Fruit fly (Drosophila melanogaster) whole organism, embryonic: Measurements from ENCODE around the gene CG14805.
A peak's percentile ranks its signal among the peaks of the same experiment; 100 is the strongest.

Experiments
- CG1024 ChIP-seq: fragments of 200-800 bp; sonication (Bioruptor generic); IDR thresholded peaks from 2 replicates; pipeline ENCODE4 v1.3.6; 2022; ENCODE audit warnings: missing biosample characterization, missing genetic modification characterization
- CG10431 ChIP-seq: fragments of 200-800 bp; sonication (Bioruptor generic); optimal IDR thresholded peaks from 3 replicates; lab custom pipeline; 2018; ENCODE audit warnings: missing biosample characterization, mild to moderate bottlenecking, missing genetic modification characterization
- CG10959 ChIP-seq: fragments of 200-800 bp; sonication (Bioruptor generic); IDR thresholded peaks from 2 replicates; pipeline ENCODE4 v1.3.6; 2022; ENCODE audit warnings: missing biosample characterization, missing genetic modification characterization
- CG11247 ChIP-seq: fragments of 200-800 bp; sonication (Bioruptor generic); IDR thresholded peaks from 2 replicates; pipeline ENCODE4 v1.3.6; 2022; ENCODE audit warnings: missing biosample characterization, missing genetic modification characterization
- CG11504 ChIP-seq: fragments of 200-800 bp; sonication (Bioruptor generic); optimal IDR thresholded peaks from 3 replicates; lab custom pipeline; 2019; ENCODE audit warnings: missing biosample characterization, mild to moderate bottlenecking, missing genetic modification characterization, moderate library complexity
- CG13123 ChIP-seq: fragments of 200-800 bp; sonication (Bioruptor generic); optimal IDR thresholded peaks from 2 replicates; lab custom pipeline; 2016; ENCODE audit warnings: missing biosample characterization, missing genetic modification characterization
- CG14965 ChIP-seq: fragments of 200-800 bp; sonication (Bioruptor generic); optimal IDR thresholded peaks from 2 replicates; lab custom pipeline; 2016; ENCODE audit warnings: missing biosample characterization, missing genetic modification characterization, borderline replicate concordance
- CG1602 ChIP-seq: fragments of 200-800 bp; sonication (Bioruptor generic); optimal IDR thresholded peaks from 3 replicates; lab custom pipeline; 2016; ENCODE audit warnings: missing biosample characterization, missing genetic modification characterization
- CG16779 ChIP-seq: fragments of 200-800 bp; sonication (Bioruptor generic); IDR thresholded peaks from 2 replicates; pipeline ENCODE4 v1.3.6; 2022; ENCODE audit warnings: missing biosample characterization, missing genetic modification characterization
- CG17328 ChIP-seq: fragments of 200-800 bp; sonication (Bioruptor generic); IDR thresholded peaks from 2 replicates; pipeline ENCODE4 v1.3.6; 2022; ENCODE audit warnings: missing biosample characterization, missing genetic modification characterization
- CG17359 ChIP-seq: fragments of 200-800 bp; sonication (Bioruptor generic); optimal IDR thresholded peaks from 3 replicates; lab custom pipeline; 2018; ENCODE audit warnings: missing biosample characterization, mild to moderate bottlenecking, missing genetic modification characterization, moderate library complexity
- CG17568 ChIP-seq: fragments of 200-800 bp; sonication (Bioruptor generic); optimal IDR thresholded peaks from 2 replicates; lab custom pipeline; 2018; ENCODE audit warnings: missing biosample characterization, mild to moderate bottlenecking, missing genetic modification characterization, moderate library complexity
- CG2116 ChIP-seq: fragments of 200-800 bp; sonication (Bioruptor generic); optimal IDR thresholded peaks from 3 replicates; lab custom pipeline; 2018; ENCODE audit warnings: missing biosample characterization, mild to moderate bottlenecking, missing genetic modification characterization
- CG34422 ChIP-seq: fragments of 200-800 bp; sonication (Bioruptor generic); IDR thresholded peaks from 3 replicates; pipeline ENCODE4 v1.3.6; 2022; ENCODE audit warnings: missing biosample characterization, missing genetic modification characterization
- CG3726 ChIP-seq: fragments of 200-800 bp; sonication (Bioruptor generic); IDR thresholded peaks from 3 replicates; pipeline ENCODE4, ENCODE4 v1.3.6; 2022; ENCODE audit warnings: missing biosample characterization, missing genetic modification characterization
- CG4282 ChIP-seq: fragments of 200-800 bp; sonication (Bioruptor generic); optimal IDR thresholded peaks from 2 replicates; lab custom pipeline; 2016; ENCODE audit warnings: missing biosample characterization, missing genetic modification characterization
- CG6854 ChIP-seq: fragments of 200-800 bp; sonication (Bioruptor generic); optimal IDR thresholded peaks from 3 replicates; lab custom pipeline; 2017; ENCODE audit warnings: missing biosample characterization, mild to moderate bottlenecking, missing genetic modification characterization
- CG7556 ChIP-seq: fragments of 200-800 bp; sonication (Bioruptor generic); optimal IDR thresholded peaks from 2 replicates; lab custom pipeline; 2017; ENCODE audit warnings: missing biosample characterization, mild to moderate bottlenecking, missing genetic modification characterization
- CG7786 ChIP-seq: fragments of 200-800 bp; sonication (Bioruptor generic); optimal IDR thresholded peaks from 2 replicates; lab custom pipeline; 2016; ENCODE audit warnings: missing biosample characterization, missing genetic modification characterization
- CG8281 ChIP-seq: fragments of 200-800 bp; sonication (Bioruptor generic); optimal IDR thresholded peaks from 2 replicates; lab custom pipeline; 2018; ENCODE audit warnings: missing biosample characterization, mild to moderate bottlenecking, missing genetic modification characterization, moderate library complexity
- D19B ChIP-seq: fragments of 200-800 bp; sonication (Bioruptor generic); optimal IDR thresholded peaks from 2 replicates; lab custom pipeline; 2017; ENCODE audit warnings: missing biosample characterization, mild to moderate bottlenecking, missing genetic modification characterization
- Elba2 ChIP-seq: fragments of 200-800 bp; sonication (Bioruptor generic); optimal IDR thresholded peaks from 3 replicates; lab custom pipeline; 2016; ENCODE audit warnings: missing biosample characterization, missing genetic modification characterization
- Fer1 ChIP-seq: fragments of 200-800 bp; sonication (Bioruptor generic); optimal IDR thresholded peaks from 2 replicates; lab custom pipeline; 2017; ENCODE audit warnings: missing biosample characterization, mild to moderate bottlenecking, missing genetic modification characterization
- HLHmδ ChIP-seq: fragments of 200-800 bp; sonication (Bioruptor generic); optimal IDR thresholded peaks from 2 replicates; lab custom pipeline; 2018; ENCODE audit warnings: missing biosample characterization, mild to moderate bottlenecking, missing genetic modification characterization, moderate library complexity
- Kr ChIP-seq: fragments of 200-800 bp; sonication (Bioruptor generic); optimal IDR thresholded peaks from 2 replicates; lab custom pipeline; 2017; ENCODE audit warnings: missing biosample characterization, mild to moderate bottlenecking, missing genetic modification characterization
- MBD-R2 ChIP-seq: fragments of 200-800 bp; sonication (Bioruptor generic); IDR thresholded peaks from 2 replicates; pipeline ENCODE4 v1.3.6; 2022; ENCODE audit warnings: missing biosample characterization, missing genetic modification characterization
- Neu2 ChIP-seq: fragments of 200-800 bp; sonication (Bioruptor generic); optimal IDR thresholded peaks from 3 replicates; lab custom pipeline; 2016; ENCODE audit warnings: missing biosample characterization, missing genetic modification characterization, borderline replicate concordance
- Nf-YB ChIP-seq: fragments of 200-800 bp; sonication (Bioruptor generic); optimal IDR thresholded peaks from 3 replicates; lab custom pipeline; 2019; ENCODE audit warnings: missing biosample characterization, mild to moderate bottlenecking, missing genetic modification characterization, moderate library complexity
- Oli ChIP-seq: fragments of 200-800 bp; sonication (Bioruptor generic); optimal IDR thresholded peaks from 2 replicates; lab custom pipeline; 2018; ENCODE audit warnings: missing biosample characterization, mild to moderate bottlenecking, missing genetic modification characterization, moderate library complexity
- Sox102F ChIP-seq: fragments of 200-800 bp; sonication (Bioruptor generic); optimal IDR thresholded peaks from 2 replicates; lab custom pipeline; 2018; ENCODE audit warnings: missing biosample characterization, mild to moderate bottlenecking, missing genetic modification characterization, moderate library complexity
- Sry-β ChIP-seq: fragments of 200-800 bp; sonication (Bioruptor generic); optimal IDR thresholded peaks from 2 replicates; lab custom pipeline; 2018; ENCODE audit warnings: missing biosample characterization, mild to moderate bottlenecking, missing genetic modification characterization, moderate library complexity
- TFAM ChIP-seq: fragments of 200-800 bp; sonication (Bioruptor generic); optimal IDR thresholded peaks from 2 replicates; lab custom pipeline; 2017; ENCODE audit warnings: missing biosample characterization, missing genetic modification characterization, inconsistent platforms
- bigmax ChIP-seq: fragments of 200-800 bp; sonication (Bioruptor generic); optimal IDR thresholded peaks from 2 replicates; lab custom pipeline; 2018; ENCODE audit warnings: missing biosample characterization, mild to moderate bottlenecking, missing genetic modification characterization
- cato ChIP-seq: fragments of 200-800 bp; sonication (Bioruptor generic); optimal IDR thresholded peaks from 2 replicates; lab custom pipeline; 2016; ENCODE audit warnings: missing biosample characterization, missing genetic modification characterization, borderline replicate concordance
- crc ChIP-seq: fragments of 200-800 bp; sonication (Bioruptor generic); optimal IDR thresholded peaks from 2 replicates; lab custom pipeline; 2016; ENCODE audit warnings: missing biosample characterization, missing genetic modification characterization
- danr ChIP-seq: fragments of 200-800 bp; sonication (Bioruptor generic); IDR thresholded peaks from 2 replicates; pipeline ENCODE4 v1.3.6; 2022; ENCODE audit warnings: missing biosample characterization, missing genetic modification characterization
- disco-r ChIP-seq: fragments of 200-800 bp; sonication (Bioruptor generic); optimal IDR thresholded peaks from 2 replicates; lab custom pipeline; 2016; ENCODE audit warnings: missing biosample characterization, missing genetic modification characterization
- dpn ChIP-seq, 2 experiments: fragments of 200-800 bp; sonication (Bioruptor generic); optimal IDR thresholded peaks; 3 replicates each; lab custom pipeline; 2016; ENCODE audit warnings: missing biosample characterization in 2 of 2, missing genetic modification characterization in 2 of 2
- gsb-n ChIP-seq: fragments of 200-800 bp; sonication (Bioruptor generic); optimal IDR thresholded peaks from 3 replicates; lab custom pipeline; 2018; ENCODE audit warnings: missing biosample characterization, mild to moderate bottlenecking, missing genetic modification characterization
- hkb ChIP-seq, 2 experiments: fragments of 200-800 bp in 1 of 2; fragments of >200 bp in 1 of 2; sonication (Bioruptor generic) in 1 of 2; IDR thresholded peaks in 1 of 2; optimal IDR thresholded peaks in 1 of 2; 2 replicates each; pipeline versions ENCODE4 v1.3.6 to Lab custom; 2017 to 2022; ENCODE audit warnings: missing biosample characterization in 1 of 2, missing genetic modification characterization in 1 of 2
- mam ChIP-seq: fragments of 200-800 bp; sonication (Bioruptor generic); optimal IDR thresholded peaks from 3 replicates; lab custom pipeline; 2016; ENCODE audit warnings: missing biosample characterization, missing genetic modification characterization
- onecut ChIP-seq: fragments of 200-800 bp; sonication (Bioruptor generic); IDR thresholded peaks from 2 replicates; pipeline ENCODE4 v1.3.6; 2022; ENCODE audit warnings: missing biosample characterization, missing genetic modification characterization
- peb ChIP-seq: fragments of 200-800 bp; sonication (Bioruptor generic); IDR thresholded peaks from 2 replicates; pipeline ENCODE4 v1.3.6; 2022; ENCODE audit warnings: missing biosample characterization, missing genetic modification characterization
- ranshi ChIP-seq: fragments of 200-800 bp; sonication (Bioruptor generic); IDR thresholded peaks from 2 replicates; pipeline ENCODE4 v1.3.6; 2022; ENCODE audit warnings: missing biosample characterization, missing genetic modification characterization
- sc ChIP-seq, 3 experiments: fragments of >200 bp in 2 of 3; fragments of 200-800 bp in 1 of 3; sonication (Bioruptor generic) in 1 of 3; optimal IDR thresholded peaks; 2 replicates in 2 of 3; 3 replicates in 1 of 3; lab custom pipeline; 2017; ENCODE audit warnings: mild to moderate bottlenecking in 1 of 3, missing biosample characterization in 1 of 3, missing genetic modification characterization in 1 of 3, missing genetic modification reagents in 1 of 3
- sd ChIP-seq: fragments of 200-800 bp; sonication (Bioruptor generic); optimal IDR thresholded peaks from 3 replicates; lab custom pipeline; 2018; ENCODE audit warnings: missing biosample characterization, mild to moderate bottlenecking, missing genetic modification characterization, moderate library complexity
- stwl ChIP-seq: fragments of 200-800 bp; sonication (Bioruptor generic); optimal IDR thresholded peaks from 3 replicates; lab custom pipeline; 2018; ENCODE audit warnings: missing biosample characterization, mild to moderate bottlenecking, missing genetic modification characterization, moderate library complexity
- twi ChIP-seq: fragments of 200-800 bp; optimal IDR thresholded peaks from 2 replicates; lab custom pipeline; 2019; ENCODE audit warnings: missing biosample characterization, mild to moderate bottlenecking, missing genetic modification characterization, moderate library complexity
- z ChIP-seq: fragments of 200-800 bp; sonication (Bioruptor generic); IDR thresholded peaks from 3 replicates; pipeline ENCODE4 v1.3.6; 2022; ENCODE audit warnings: missing biosample characterization, missing genetic modification characterization

CG14805 gene

DNA sequence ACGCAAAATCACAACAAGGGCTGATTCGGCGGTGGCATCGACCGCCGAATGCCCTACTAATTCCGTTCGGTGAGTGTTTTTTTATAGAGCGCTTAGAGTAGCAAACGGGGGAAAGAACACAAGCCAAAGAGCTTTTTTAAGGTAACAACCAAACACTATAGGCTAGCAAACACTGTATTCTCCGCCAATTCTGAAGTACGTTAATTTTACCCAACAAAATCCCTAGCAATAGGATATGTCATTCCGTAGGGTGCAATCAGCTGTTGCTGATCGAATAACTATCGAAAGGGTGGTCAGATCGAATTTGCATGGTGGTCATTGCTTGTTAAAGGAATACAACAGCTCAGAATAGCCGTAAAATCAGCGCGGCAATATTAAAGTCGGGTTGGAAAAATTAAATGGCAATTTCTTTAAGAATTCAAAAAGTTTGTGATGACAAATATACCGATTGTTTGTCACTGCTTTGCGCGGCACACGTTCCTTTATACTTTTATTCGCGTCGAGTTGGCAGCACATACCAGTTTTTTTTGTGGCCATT, 30.7 kb downstream of the CG14805 start, which contains the start of gene mip130 (continued):
- TF ChIP-seq CG14965 (GFP tag; lab: Kevin White, UChicago) = no peak
- TF ChIP-seq z (GFP tag; lab: Robert Waterston, UW) = no peak
- no peak for TF ChIP-seq CG16779 (GFP tag; lab: Robert Waterston, UW)
- TF ChIP-seq CG4282 (GFP tag; lab: Kevin White, UChicago) = no peak
- no peak for TF ChIP-seq Neu2 (GFP tag; lab: Kevin White, UChicago)
- no peak for TF ChIP-seq Nf-YB
- TF ChIP-seq twi (tag; lab: Kevin White, UChicago) = peak; percentile 4
- no peak for TF ChIP-seq disco-r (GFP tag; lab: Kevin White, UChicago)
- TF ChIP-seq CG7786 (GFP tag; lab: Kevin White, UChicago) = no peak
- no peak for TF ChIP-seq CG13123 (GFP tag; lab: Kevin White, UChicago)
- TF ChIP-seq CG2116 = peak; percentile 47
- no peak for TF ChIP-seq bigmax (GFP tag; lab: Kevin White, UChicago)
- peak; percentile 63 for TF ChIP-seq Fer1 (GFP tag; lab: Kevin White, UChicago)
- peak; percentile 2 for TF ChIP-seq crc (GFP tag; lab: Kevin White, UChicago)
- TF ChIP-seq stwl (tag; lab: Kevin White, UChicago) = peak; percentile 42
- peak; percentile 56 for TF ChIP-seq hkb (optimal IDR thresholded peaks at IDR 0.05; lab: Kevin White, UChicago)
- TF ChIP-seq hkb (GFP tag; IDR thresholded peaks at IDR 0.05; lab: Robert Waterston, UW) = peak; percentile 63; the same call in 1 of the 2 replicates
- peak; percentile 62 for TF ChIP-seq MBD-R2
- no peak for TF ChIP-seq Kr (GFP tag; lab: Kevin White, UChicago)
- no peak for TF ChIP-seq CG10959 (GFP tag; lab: Robert Waterston, UW)
- TF ChIP-seq CG7556 (GFP tag; lab: Kevin White, UChicago) = peak; percentile 51
- no peak for TF ChIP-seq CG3726 (GFP tag; lab: Robert Waterston, UW)
- no peak for TF ChIP-seq CG17328 (GFP tag; lab: Robert Waterston, UW)
- peak; percentile 24 for TF ChIP-seq CG1602
- no peak for TF ChIP-seq CG17568 (GFP tag; lab: Kevin White, UChicago)
- no peak for TF ChIP-seq Elba2 (GFP tag; lab: Kevin White, UChicago)
- 0 out of 2 replicates have a peak, but pooled peaks have one; percentile 36 for TF ChIP-seq CG1024
- 0 out of 2 replicates have a peak, but pooled peaks have one; percentile 41 for TF ChIP-seq ranshi (GFP tag; lab: Robert Waterston, UW)
- no peak for TF ChIP-seq onecut
- TF ChIP-seq Oli (tag; lab: Kevin White, UChicago) = peak; percentile 55
- TF ChIP-seq CG11504 (tag; lab: Kevin White, UChicago) = no peak
- no peak for TF ChIP-seq CG6854 (GFP tag; lab: Kevin White, UChicago)
- TF ChIP-seq TFAM (GFP tag; lab: Kevin White, UChicago) = no peak
- peak; percentile 32; the same call in 1 of the 2 replicates for TF ChIP-seq CG11247 (GFP tag; lab: Robert Waterston, UW)
- TF ChIP-seq danr = 0 out of 2 replicates have a peak, but pooled peaks have one; percentile 23
- TF ChIP-seq CG8281 (tag; lab: Kevin White, UChicago) = no peak
- no peak for TF ChIP-seq cato (GFP tag; lab: Kevin White, UChicago)
- no peak for TF ChIP-seq Sry-β (GFP tag; lab: Kevin White, UChicago)
- TF ChIP-seq sc (optimal IDR thresholded peaks at IDR 0.05; lab: Kevin White, UChicago) = no peak
- TF ChIP-seq sc (GFP tag; optimal IDR thresholded peaks at IDR 0.05; lab: Kevin White, UChicago) = no peak
- TF ChIP-seq CG10431 = peak; percentile 12
- TF ChIP-seq HLHmδ (GFP tag; lab: Kevin White, UChicago) = no peak
- TF ChIP-seq CG17359 (tag; lab: Kevin White, UChicago) = peak; percentile 55
- TF ChIP-seq peb = peak; percentile 30; the same call in 1 of the 2 replicates
- peak; percentile 40 for TF ChIP-seq sd
- TF ChIP-seq D19B (GFP tag; lab: Kevin White, UChicago) = peak; percentile 57
- no peak for TF ChIP-seq Sox102F
- TF ChIP-seq dpn (GFP tag; optimal IDR thresholded peaks at IDR 0.05; lab: Kevin White, UChicago) = peak; percentile 31 to 40
- TF ChIP-seq CG34422 = peak; percentile 54; the same call in 1 of the 3 replicates
- TF ChIP-seq mam (GFP tag; lab: Kevin White, UChicago) = peak; percentile 50
- TF ChIP-seq gsb-n (tag; lab: Kevin White, UChicago) = peak; percentile 25
